Worm (Caenorhabditis elegans) whole organism, L3 larva: ENCODE results near the gene K02D10.8.
A peak's percentile ranks its signal among the peaks of the same experiment; 100 is the strongest.

Experiments
- R02D3.7 ChIP-seq: fragments of 150-350 bp; optimal IDR thresholded peaks from 2 replicates; lab custom pipeline; 2014; ENCODE audit warnings: missing biosample characterization, missing genetic modification characterization
- ZK546.5 ChIP-seq: sonication (generic microtip); optimal IDR thresholded peaks from 2 replicates; lab custom pipeline; 2017; ENCODE audit warnings: missing biosample characterization, missing genetic modification characterization
- aly-2 ChIP-seq: fragments of 150-350 bp; optimal IDR thresholded peaks from 2 replicates; lab custom pipeline; 2014; ENCODE audit warnings: missing biosample characterization, missing genetic modification characterization
- ama-1 ChIP-seq: fragments of 150-350 bp; optimal IDR thresholded peaks from 2 replicates; lab custom pipeline; 2018
- ceh-16 ChIP-seq: sonication (generic microtip); optimal IDR thresholded peaks from 2 replicates; lab custom pipeline; 2017; ENCODE audit warnings: missing biosample characterization, missing genetic modification characterization
- ceh-28 ChIP-seq: fragments of 150-350 bp; optimal IDR thresholded peaks from 2 replicates; lab custom pipeline; 2014; ENCODE audit warnings: missing biosample characterization, missing genetic modification reagents, missing genetic modification characterization
- ceh-9 ChIP-seq: sonication (generic microtip); optimal IDR thresholded peaks from 2 replicates; lab custom pipeline; 2018; ENCODE audit warnings: missing biosample characterization, missing genetic modification characterization
- daf-12 ChIP-seq: fragments of 150-350 bp; optimal IDR thresholded peaks from 2 replicates; lab custom pipeline; 2014; ENCODE audit warnings: missing biosample characterization, missing genetic modification reagents, missing genetic modification characterization
- egl-5 ChIP-seq: fragments of 150-350 bp; optimal IDR thresholded peaks from 2 replicates; lab custom pipeline; 2017; ENCODE audit warnings: missing biosample characterization, missing genetic modification reagents, missing genetic modification characterization, inconsistent platforms
- elt-1 ChIP-seq: fragments of 150-350 bp; optimal IDR thresholded peaks from 2 replicates; lab custom pipeline; 2014; ENCODE audit warnings: missing biosample characterization, missing genetic modification characterization
- elt-2 ChIP-seq: sonication (generic microtip); optimal IDR thresholded peaks from 2 replicates; lab custom pipeline; 2016; ENCODE audit warnings: missing genetic modification reagents, mild to moderate bottlenecking, missing genetic modification characterization, missing compliant biosample characterization
- elt-3 ChIP-seq, 3 experiments: fragments of 150-350 bp in 1 of 3; sonication (generic microtip) in 2 of 3; optimal IDR thresholded peaks; 2 replicates in 2 of 3; 4 replicates in 1 of 3; lab custom pipeline; 2014 to 2017; ENCODE audit warnings: missing biosample characterization in 3 of 3, missing genetic modification characterization in 3 of 3
- eor-1 ChIP-seq, 2 experiments: fragments of 150-350 bp; optimal IDR thresholded peaks; 2 replicates each; lab custom pipeline; 2014 to 2018; ENCODE audit warnings: missing biosample characterization in 2 of 2, missing genetic modification characterization in 2 of 2
- fkh-10 ChIP-seq: sonication (generic microtip); optimal IDR thresholded peaks from 2 replicates; lab custom pipeline; 2017; ENCODE audit warnings: missing biosample characterization, missing genetic modification reagents, missing genetic modification characterization
- fos-1 ChIP-seq: fragments of 150-350 bp; optimal IDR thresholded peaks from 2 replicates; lab custom pipeline; 2014; ENCODE audit warnings: missing biosample characterization, missing genetic modification characterization
- hmg-11 ChIP-seq: sonication (generic microtip); optimal IDR thresholded peaks from 2 replicates; lab custom pipeline; 2016; ENCODE audit warnings: missing genetic modification characterization, missing compliant biosample characterization
- lin-15B ChIP-seq: fragments of 150-350 bp; optimal IDR thresholded peaks from 2 replicates; lab custom pipeline; 2014; ENCODE audit warnings: missing biosample characterization, missing genetic modification characterization
- lin-39 ChIP-seq: fragments of 150-350 bp; optimal IDR thresholded peaks from 2 replicates; lab custom pipeline; 2018; ENCODE audit warnings: missing biosample characterization, missing genetic modification reagents, missing genetic modification characterization
- lsy-12 ChIP-seq: sonication (generic microtip); optimal IDR thresholded peaks from 2 replicates; lab custom pipeline; 2016; ENCODE audit warnings: mild to moderate bottlenecking, missing genetic modification characterization, missing compliant biosample characterization
- nfya-1 ChIP-seq: sonication (generic microtip); optimal IDR thresholded peaks from 2 replicates; lab custom pipeline; 2017; ENCODE audit warnings: missing genetic modification characterization, mild to moderate bottlenecking, missing compliant biosample characterization, antibody characterized with exemption, moderate library complexity; ENCODE audit not compliant: insufficient read depth
- nhr-11 ChIP-seq: fragments of 150-350 bp; optimal IDR thresholded peaks from 2 replicates; lab custom pipeline; 2014; ENCODE audit warnings: missing biosample characterization, missing genetic modification characterization
- nhr-12 ChIP-seq: fragments of 150-350 bp; optimal IDR thresholded peaks from 2 replicates; lab custom pipeline; 2014; ENCODE audit warnings: missing biosample characterization, missing genetic modification characterization
- nhr-23 ChIP-seq: fragments of 150-350 bp; optimal IDR thresholded peaks from 2 replicates; lab custom pipeline; 2014; ENCODE audit warnings: missing biosample characterization, missing genetic modification reagents, missing genetic modification characterization
- nhr-25 ChIP-seq: sonication (generic microtip); optimal IDR thresholded peaks from 2 replicates; lab custom pipeline; 2017; ENCODE audit warnings: missing biosample characterization, missing genetic modification characterization
- nhr-28 ChIP-seq: fragments of 150-350 bp; optimal IDR thresholded peaks from 2 replicates; lab custom pipeline; 2014; ENCODE audit warnings: missing biosample characterization, missing genetic modification characterization
- nhr-76 ChIP-seq: fragments of 150-350 bp; sonication (generic microtip); optimal IDR thresholded peaks from 5 replicates; lab custom pipeline; 2014; ENCODE audit warnings: missing biosample characterization, missing genetic modification characterization
- nhr-77 ChIP-seq: fragments of 150-350 bp; optimal IDR thresholded peaks from 2 replicates; lab custom pipeline; 2014; ENCODE audit warnings: missing biosample characterization, missing genetic modification characterization
- pqm-1 ChIP-seq: fragments of 150-350 bp; optimal IDR thresholded peaks from 2 replicates; lab custom pipeline; 2017; ENCODE audit warnings: missing biosample characterization, missing genetic modification characterization, inconsistent platforms
- sea-2 ChIP-seq: fragments of 150-350 bp; sonication (generic microtip); optimal IDR thresholded peaks from 4 replicates; lab custom pipeline; 2014; ENCODE audit warnings: missing biosample characterization, missing genetic modification reagents, missing genetic modification characterization
- skn-1 ChIP-seq: fragments of 150-350 bp; optimal IDR thresholded peaks from 2 replicates; lab custom pipeline; 2014; ENCODE audit warnings: missing biosample characterization, missing genetic modification characterization
- snpc-4 ChIP-seq: fragments of 150-350 bp; optimal IDR thresholded peaks from 2 replicates; lab custom pipeline; 2014; ENCODE audit warnings: missing biosample characterization, missing genetic modification characterization
- tbx-2 ChIP-seq: sonication (generic microtip); optimal IDR thresholded peaks from 2 replicates; lab custom pipeline; 2016; ENCODE audit warnings: mild to moderate bottlenecking, missing genetic modification characterization, missing compliant biosample characterization
- unc-39 ChIP-seq: sonication (generic microtip); optimal IDR thresholded peaks from 4 replicates; lab custom pipeline; 2017; ENCODE audit warnings: missing biosample characterization, missing genetic modification characterization
- unc-62 ChIP-seq: fragments of 150-350 bp; sonication (generic microtip); optimal IDR thresholded peaks from 4 replicates; lab custom pipeline; 2014; ENCODE audit warnings: missing biosample characterization, missing genetic modification reagents, missing genetic modification characterization
- zag-1 ChIP-seq: fragments of 150-350 bp; optimal IDR thresholded peaks from 2 replicates; lab custom pipeline; 2014; ENCODE audit warnings: missing biosample characterization, missing genetic modification characterization
- ztf-11 ChIP-seq: fragments of 150-350 bp; optimal IDR thresholded peaks from 2 replicates; lab custom pipeline; 2014; ENCODE audit warnings: missing biosample characterization, missing genetic modification characterization

The K02D10.8 gene

ce11 chrIII:8772428-8773027 is 13.6 kb upstream of the K02D10.8 start:
- no peak for TF ChIP-seq ceh-16 (tag; lab: Kevin White, UChicago)
- TF ChIP-seq elt-2 (tag; lab: Kevin White, UChicago) = peak; percentile 11
- TF ChIP-seq egl-5 (tag; lab: Kevin White, UChicago) = peak; percentile 9
- TF ChIP-seq, all 47 proteins: peak for 2

DNA sequence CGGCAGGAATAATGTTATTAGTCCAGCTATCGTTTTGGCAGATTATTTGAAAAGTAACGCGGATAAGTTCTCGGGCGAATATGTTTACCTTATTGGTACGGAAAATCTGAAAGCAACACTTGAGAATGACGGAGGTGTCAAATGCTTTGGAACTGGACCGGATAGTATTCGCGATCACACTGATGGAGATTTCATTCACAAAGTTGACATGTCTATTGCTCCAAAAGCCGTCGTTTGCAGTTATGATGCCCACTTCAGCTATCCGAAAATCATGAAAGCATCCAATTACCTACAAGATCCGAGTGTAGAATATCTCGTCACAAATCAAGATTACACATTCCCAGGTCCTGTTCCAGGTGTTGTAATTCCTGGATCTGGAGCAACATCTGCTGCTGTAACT is 12.8 kb upstream of the K02D10.8 start:
- TF ChIP-seq fos-1 (tag; lab: Kevin White, UChicago) (no peak), ceh-28 (no peak), pqm-1 (tag; lab: Kevin White, UChicago) (no peak), nhr-28 (tag; lab: Kevin White, UChicago) (no peak), nhr-23 (tag; lab: Kevin White, UChicago) (no peak), snpc-4 (tag; lab: Kevin White, UChicago) (no peak), hmg-11 (tag; lab: Kevin White, UChicago) (no peak), ama-1 (lab: Kevin White, UChicago) (no peak), unc-62 (GFP tag; lab: Kevin White, UChicago) (no peak), elt-1 (tag; lab: Kevin White, UChicago) (no peak), nhr-76 (tag; lab: Kevin White, UChicago) (no peak), zag-1 (tag; lab: Kevin White, UChicago) (no peak), nhr-77 (tag; lab: Kevin White, UChicago) (no peak), skn-1 (tag; lab: Kevin White, UChicago) (no peak), egl-5 (tag; lab: Kevin White, UChicago) (no peak), nfya-1 (tag; lab: Kevin White, UChicago) (no peak), eor-1 (tag; optimal IDR thresholded peaks at IDR 0.05; lab: Kevin White, UChicago) (no peak)
- TF ChIP-seq, all 47 proteins: peak for 0

DNA sequence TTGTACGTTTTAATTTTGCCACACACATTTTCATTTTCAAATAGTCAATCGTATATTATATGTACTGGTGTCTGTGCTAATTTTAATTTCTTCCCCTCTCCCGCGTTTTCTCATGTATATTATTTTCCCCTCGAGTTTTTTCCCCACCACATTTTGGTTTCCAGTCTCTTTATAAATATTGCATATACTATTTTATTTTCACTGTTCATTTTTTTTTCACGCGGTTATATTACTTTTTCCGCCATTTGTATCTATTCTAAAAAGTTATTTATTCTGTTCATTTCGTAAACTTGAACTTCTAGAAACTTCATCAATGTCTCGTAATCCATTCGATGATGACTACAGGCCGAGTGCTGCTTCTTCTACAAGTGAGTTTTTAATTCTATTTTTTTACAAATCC is 10.2 kb upstream of the K02D10.8 start, which contains the start of gene snap-29:
TSS of gene snap-29 (plus strand) at position 301 of the 400 bp plus-strand sequence.
- no peak for TF ChIP-seq ZK546.5 (tag; lab: Kevin White, UChicago)
- no peak for TF ChIP-seq unc-39 (tag; lab: Kevin White, UChicago)
- TF ChIP-seq nhr-23 (tag; lab: Kevin White, UChicago) = no peak
- TF ChIP-seq lin-39 (tag; lab: Kevin White, UChicago) = no peak
- no peak for TF ChIP-seq tbx-2
- no peak for TF ChIP-seq nhr-25 (tag; lab: Kevin White, UChicago)
- TF ChIP-seq pqm-1 (tag; lab: Kevin White, UChicago) = no peak
- TF ChIP-seq zag-1 (tag; lab: Kevin White, UChicago) = no peak
- no peak for TF ChIP-seq ama-1 (lab: Kevin White, UChicago)
- TF ChIP-seq nhr-76 (tag; lab: Kevin White, UChicago) = no peak
- no peak for TF ChIP-seq sea-2 (GFP tag; lab: Kevin White, UChicago)
- no peak for TF ChIP-seq R02D3.7 (tag; lab: Kevin White, UChicago)
- no peak for TF ChIP-seq lsy-12

ce11 chrIII:8779912-8780311 is 6.3 kb upstream of the K02D10.8 start, which contains the start of gene K02D10.4:
K02D10.4 (minus strand) TSS chrIII:8780012.
- TF ChIP-seq nhr-23 (tag; lab: Kevin White, UChicago) (no peak), nhr-12 (tag; lab: Kevin White, UChicago) (no peak), nhr-11 (tag; lab: Kevin White, UChicago) (no peak), ceh-28 (no peak), nhr-25 (tag; lab: Kevin White, UChicago) (no peak), aly-2 (tag; lab: Kevin White, UChicago) (no peak), R02D3.7 (tag; lab: Kevin White, UChicago) (no peak), elt-3 (tag; optimal IDR thresholded peaks at IDR 0.05; lab: Kevin White, UChicago) (no peak), fos-1 (tag; lab: Kevin White, UChicago) (no peak), skn-1 (tag; lab: Kevin White, UChicago) (no peak), lin-15B (no peak), ztf-11 (no peak), daf-12 (tag; lab: Kevin White, UChicago) (no peak), ama-1 (lab: Kevin White, UChicago) (no peak), sea-2 (GFP tag; lab: Kevin White, UChicago) (no peak), egl-5 (tag; lab: Kevin White, UChicago) (no peak), ceh-9 (tag; lab: Kevin White, UChicago) (no peak), fkh-10 (GFP tag; lab: Kevin White, UChicago) (no peak)
- TF ChIP-seq, all 47 proteins: peak for 0
